Fruit fly (Drosophila melanogaster): ENCODE data around the gene Graf.

Gene Graf

DNA sequence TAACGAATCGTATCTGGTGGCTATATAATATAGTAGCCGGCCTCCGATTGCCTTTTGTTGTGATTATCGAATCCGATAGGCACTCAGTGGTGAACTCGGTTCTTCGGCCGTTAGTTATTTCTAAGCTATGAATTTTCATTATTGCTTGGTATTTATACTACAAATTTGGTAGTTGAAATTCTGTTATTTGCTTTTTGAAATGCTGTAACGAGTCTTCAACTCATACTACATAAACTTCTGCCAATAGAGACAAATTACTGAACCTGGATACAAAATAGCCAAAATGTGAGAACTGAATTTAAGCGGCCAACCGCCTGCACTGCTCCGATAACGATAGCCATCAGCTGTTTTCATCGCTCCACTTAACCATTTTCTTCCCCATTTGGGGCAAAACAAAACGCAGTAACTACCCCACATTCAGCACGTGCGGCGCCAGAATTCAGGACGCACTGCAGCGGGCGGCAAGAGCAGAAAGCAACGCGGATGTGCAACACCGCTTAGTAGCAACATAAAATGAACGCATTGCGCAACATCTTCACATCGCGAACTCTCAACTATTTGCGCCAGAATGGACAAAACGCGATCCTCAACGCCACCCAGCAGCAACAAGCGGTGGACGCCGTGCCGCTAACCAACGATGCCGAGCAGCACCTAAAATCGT lies 21.5 kb downstream of the Graf start, which contains the start of the genes CG11679 and CG8206 (continued):
- TF ChIP-seq ewg (GFP tag; optimal IDR thresholded peaks at IDR 0.05) (peak; percentile 41), CHES-1-like (GFP tag; optimal IDR thresholded peaks at IDR 0.05) (peak; percentile 54), Sry-β (GFP tag; optimal IDR thresholded peaks at IDR 0.05) (peak; percentile 96), CG4282 (GFP tag; optimal IDR thresholded peaks at IDR 0.05) (no peak), crol (GFP tag; IDR thresholded peaks at IDR 0.05) (no peak), ind (GFP tag; optimal IDR thresholded peaks at IDR 0.05) (peak; percentile 30), CG12155 (GFP tag; optimal IDR thresholded peaks at IDR 0.05) (no peak), CG13775 (GFP tag; optimal IDR thresholded peaks at IDR 0.05) (peak; percentile 37), CG2712 (tag; optimal IDR thresholded peaks at IDR 0.05) (peak; percentile 42), CG3995 (GFP tag; optimal IDR thresholded peaks at IDR 0.05) (peak; percentile 86), CG7928 (GFP tag; optimal IDR thresholded peaks at IDR 0.05) (no peak), CG6813 (GFP tag; optimal IDR thresholded peaks at IDR 0.05) (no peak), Dp (GFP tag; optimal IDR thresholded peaks at IDR 0.05) (peak; percentile 13), Dip3 (GFP tag; optimal IDR thresholded peaks at IDR 0.05) (peak; percentile 38), nerfin-1 (tag; optimal IDR thresholded peaks at IDR 0.05) (peak; percentile 8), D19B (GFP tag; optimal IDR thresholded peaks at IDR 0.05) (no peak), HLH4C (GFP tag; IDR thresholded peaks at IDR 0.05; ENCODE audit: partially characterized antibody) (peak; percentile 53; the same call in 2 of the 3 replicates), HHEX (GFP tag; optimal IDR thresholded peaks at IDR 0.05) (no peak), Atf-2 (GFP tag; optimal IDR thresholded peaks at IDR 0.05) (peak; percentile 31), CG13894 (tag; optimal IDR thresholded peaks at IDR 0.05) (peak; percentile 6), klu (GFP tag; IDR thresholded peaks at IDR 0.05) (peak; percentile 19; the same call in 1 of the 2 replicates), B-H2 (GFP tag; optimal IDR thresholded peaks at IDR 0.05) (peak; percentile 1), CG6791 (GFP tag; IDR thresholded peaks at IDR 0.05; ENCODE audit: partially characterized antibody) (no peak), Bdp1 (GFP tag; optimal IDR thresholded peaks at IDR 0.05) (no peak), CG1832 (GFP tag; optimal IDR thresholded peaks at IDR 0.05) (no peak), trem (tag; optimal IDR thresholded peaks at IDR 0.05) (peak; percentile 49), ssp (GFP tag; IDR thresholded peaks at IDR 0.05) (peak; percentile 30; the same call in 1 of the 2 replicates), disco-r (GFP tag; optimal IDR thresholded peaks at IDR 0.05) (no peak), CG1647 (GFP tag; optimal IDR thresholded peaks at IDR 0.05) (no peak), CG8944 (GFP tag; optimal IDR thresholded peaks at IDR 0.05) (peak; percentile 67), CG9609 (GFP tag; optimal IDR thresholded peaks at IDR 0.05) (peak; percentile 37), CG12299 (tag; optimal IDR thresholded peaks at IDR 0.05) (no peak), CG30431 (GFP tag; optimal IDR thresholded peaks at IDR 0.05) (no peak), tx (GFP tag; optimal IDR thresholded peaks at IDR 0.05) (peak; percentile 41), croc (GFP tag; conservative IDR thresholded peaks at IDR 0.05) (no peak), odd (GFP tag; optimal IDR thresholded peaks at IDR 0.05) (no peak), PHDP (tag; optimal IDR thresholded peaks at IDR 0.05) (peak; percentile 13), Abd-B (GFP tag; optimal IDR thresholded peaks at IDR 0.05) (peak; percentile 37), Tbp (GFP tag; optimal IDR thresholded peaks at IDR 0.05) (no peak), CG8290 (GFP tag; optimal IDR thresholded peaks at IDR 0.05) (peak; percentile 6), CG8290 (tag; optimal IDR thresholded peaks at IDR 0.05) (no peak), NfI (GFP tag; optimal IDR thresholded peaks at IDR 0.05) (peak; percentile 39), CG13123 (GFP tag; optimal IDR thresholded peaks at IDR 0.05) (no peak), sens (GFP tag) (peak; percentile 78), gt (GFP tag; IDR thresholded peaks at IDR 0.05) (no peak), CG17912 (GFP tag; optimal IDR thresholded peaks at IDR 0.05) (peak; percentile 9), Sin3A (optimal IDR thresholded peaks at IDR 0.05) (peak; percentile 60), CG32767 (GFP tag; IDR thresholded peaks at IDR 0.05) (no peak), seq (GFP tag; IDR thresholded peaks at IDR 0.05) (no peak), CG12391 (tag; optimal IDR thresholded peaks at IDR 0.05) (peak; percentile 44), YL-1 (GFP tag; optimal IDR thresholded peaks at IDR 0.05) (peak; percentile 42)
